Fruit fly (Drosophila melanogaster) whole organism: ENCODE results near the gene Polr1C.

Experiments used
- CG8478 ChIP-seq: fragments of >200 bp; optimal IDR thresholded peaks from 2 replicates; lab custom pipeline; 2018; ENCODE audit warnings: inconsistent platforms
- Dll ChIP-seq: fragments of >200 bp; optimal IDR thresholded peaks from 2 replicates; lab custom pipeline; 2017
- EcR ChIP-seq, 2 experiments: fragments of >200 bp; optimal IDR thresholded peaks; 2 replicates each; lab custom pipeline; 2017; ENCODE audit warnings: missing biosample characterization in 2 of 2, missing genetic modification characterization in 2 of 2, missing genetic modification reagents in 2 of 2
- pan ChIP-seq: fragments of >200 bp; optimal IDR thresholded peaks from 2 replicates; lab custom pipeline; 2017
- psq ChIP-seq: fragments of >200 bp; optimal IDR thresholded peaks from 2 replicates; lab custom pipeline; 2017
- usp ChIP-seq: fragments of >200 bp; optimal IDR thresholded peaks from 2 replicates; lab custom pipeline; 2017; ENCODE audit warnings: missing biosample characterization, missing genetic modification characterization, mixed read lengths

The Polr1C gene

DNA sequence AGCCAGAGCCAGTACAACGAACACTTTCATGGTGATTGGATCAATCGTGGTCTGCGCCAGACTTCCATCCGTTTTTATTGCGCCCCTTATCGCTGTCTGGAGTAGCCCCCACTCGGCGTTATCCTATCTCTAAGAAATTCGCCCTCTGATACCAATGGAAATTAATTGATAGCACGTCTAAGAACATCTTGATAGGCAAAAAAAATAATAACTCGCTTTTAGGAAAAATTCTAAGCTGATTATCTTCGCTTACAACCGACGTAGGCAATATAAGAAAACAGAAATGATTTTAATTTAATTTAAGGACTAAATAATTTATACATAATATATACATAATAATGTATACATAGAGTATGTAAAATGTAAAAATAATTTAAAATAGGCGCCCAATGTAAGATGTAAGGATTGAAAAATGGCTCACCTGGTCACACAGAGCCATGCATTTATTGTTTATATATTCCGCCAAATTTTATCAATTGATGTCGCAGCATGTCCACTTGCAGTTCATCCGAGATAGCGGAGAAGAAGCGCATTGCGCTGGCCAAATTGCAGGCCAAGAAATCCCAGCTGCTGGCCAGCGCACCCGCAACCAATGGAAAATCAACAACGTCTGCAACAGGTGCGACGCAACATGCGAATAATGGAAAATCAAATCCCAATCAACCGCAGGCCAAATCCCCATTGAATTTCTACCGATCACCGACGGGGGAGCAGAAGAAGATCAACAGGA lies 13.5 kb upstream of the Polr1C start, which contains the start of the genes Jon25Bi and Marcal1:
Jon25Bi (minus strand) TSS at position 51 of the 730 bp plus-strand sequence.
Marcal1 (plus strand) TSS at position 416 of the 730 bp plus-strand sequence.
- no peak for TF ChIP-seq EcR (GFP tag; optimal IDR thresholded peaks at IDR 0.05; lab: Kevin White, UChicago)
- TF ChIP-seq usp (GFP tag; lab: Kevin White, UChicago): no peak
- TF ChIP-seq psq (lab: Kevin White, UChicago): no peak
- TF ChIP-seq Dll (lab: Kevin White, UChicago): no peak
- no peak for TF ChIP-seq pan
- no peak for TF ChIP-seq CG8478 (lab: Kevin White, UChicago)

- no peak for TF ChIP-seq CG8478 (lab: Kevin White, UChicago)
- no peak for TF ChIP-seq EcR (GFP tag; optimal IDR thresholded peaks at IDR 0.05; lab: Kevin White, UChicago)
- no peak for TF ChIP-seq pan
- no peak for TF ChIP-seq usp (GFP tag; lab: Kevin White, UChicago)
- no peak for TF ChIP-seq Dll (lab: Kevin White, UChicago)
- TF ChIP-seq psq (lab: Kevin White, UChicago): no peak
These were observed 10.7 kb upstream of the Polr1C start, which contains the start of gene CG34124 for dm6 chr2L:4958111-4958510. TSS of gene CG34124 (plus strand) at chr2L:4958411.

dm6 chr2L:4965420-4965819 lies 3.4 kb upstream of the Polr1C start, which contains the start of gene CG34125:
TSS of gene CG34125 (plus strand) at chr2L:4965673.
- TF ChIP-seq EcR (GFP tag; optimal IDR thresholded peaks at IDR 0.05; lab: Kevin White, UChicago): no peak
- TF ChIP-seq Dll (lab: Kevin White, UChicago): no peak
- no peak for TF ChIP-seq CG8478 (lab: Kevin White, UChicago)
- TF ChIP-seq pan: no peak
- no peak for TF ChIP-seq usp (GFP tag; lab: Kevin White, UChicago)
- no peak for TF ChIP-seq psq (lab: Kevin White, UChicago)

DNA sequence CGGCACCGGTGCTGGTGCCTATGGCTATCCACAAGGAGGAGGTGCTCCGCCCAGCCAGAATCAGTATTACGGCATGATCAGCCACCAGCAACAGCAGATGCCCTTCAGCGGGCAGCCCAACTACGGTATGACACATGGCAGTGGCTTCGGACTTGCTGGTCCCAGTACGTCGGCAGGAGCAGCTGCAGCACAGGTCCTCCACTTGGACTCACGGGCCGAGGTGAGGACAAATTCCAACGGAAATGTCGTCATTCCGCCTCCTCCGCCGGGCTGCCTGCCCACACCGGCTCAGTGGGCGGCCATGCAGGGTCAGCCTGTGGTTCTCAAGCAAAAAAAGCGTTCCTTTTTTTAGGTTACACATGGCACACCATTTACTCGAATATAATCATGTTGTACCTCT lies 2.9 kb upstream of the Polr1C start:
- TF ChIP-seq pan: no peak
- no peak for TF ChIP-seq psq (lab: Kevin White, UChicago)
- no peak for TF ChIP-seq usp (GFP tag; lab: Kevin White, UChicago)
- no peak for TF ChIP-seq Dll (lab: Kevin White, UChicago)
- TF ChIP-seq CG8478 (lab: Kevin White, UChicago): no peak
- TF ChIP-seq EcR (GFP tag; optimal IDR thresholded peaks at IDR 0.05; lab: Kevin White, UChicago): no peak

DNA sequence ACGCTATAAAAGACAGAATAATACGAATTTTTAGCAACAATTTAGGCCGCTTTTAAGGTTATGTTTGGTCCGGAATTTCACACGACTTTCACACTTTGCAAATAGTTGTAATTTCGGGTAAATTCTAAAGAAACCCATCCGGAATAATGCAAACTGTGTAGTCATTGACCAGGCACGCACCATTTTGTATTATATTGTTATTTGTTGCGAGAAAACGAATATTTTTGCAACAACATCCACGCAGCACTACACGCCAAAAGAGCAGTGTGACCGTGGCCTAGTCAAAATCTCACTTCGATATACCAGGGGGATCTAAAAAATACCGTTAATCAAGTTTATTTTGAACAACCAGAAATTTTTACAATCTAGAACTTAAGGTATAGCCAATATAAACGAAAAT lies 1.3 kb upstream of the Polr1C start, which contains the start of gene eIF3i:
eIF3i (minus strand) TSS at position 265 of the 400 bp plus-strand sequence.
- TF ChIP-seq psq (lab: Kevin White, UChicago): no peak
- TF ChIP-seq CG8478 (lab: Kevin White, UChicago): no peak
- no peak for TF ChIP-seq Dll (lab: Kevin White, UChicago)
- TF ChIP-seq pan: no peak
- TF ChIP-seq EcR (GFP tag; optimal IDR thresholded peaks at IDR 0.05; lab: Kevin White, UChicago): no peak

DNA sequence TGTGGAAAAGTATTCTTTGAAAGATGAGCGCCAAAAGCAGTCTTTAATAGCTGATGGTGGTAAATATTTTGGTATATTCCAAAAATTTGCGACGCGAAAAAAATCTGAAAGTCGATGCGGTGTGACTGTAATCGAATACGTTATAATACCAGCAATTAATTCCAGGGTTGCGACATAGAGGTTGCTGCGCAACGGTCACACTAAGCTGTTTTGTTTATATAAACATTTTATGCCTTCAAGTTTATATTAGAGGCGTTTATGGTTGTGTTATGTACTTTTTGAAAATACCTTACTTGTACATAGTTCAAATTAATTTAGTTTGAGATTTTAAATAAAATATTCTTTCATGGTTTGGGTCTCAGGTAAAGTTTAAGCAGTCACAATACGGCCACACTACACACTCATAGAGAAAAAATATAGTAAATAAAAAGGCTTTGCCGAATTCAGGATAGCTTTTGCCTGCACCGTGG lies 2.6 kb downstream of the Polr1C start, which contains the start of gene CG14043:
CG14043 (plus strand) TSS at position 374 of the 470 bp plus-strand sequence.
- TF ChIP-seq pan (no peak), usp (GFP tag; lab: Kevin White, UChicago) (no peak), CG8478 (lab: Kevin White, UChicago) (no peak), Dll (lab: Kevin White, UChicago) (no peak), EcR (GFP tag; optimal IDR thresholded peaks at IDR 0.05; lab: Kevin White, UChicago) (no peak), psq (lab: Kevin White, UChicago) (no peak)

DNA sequence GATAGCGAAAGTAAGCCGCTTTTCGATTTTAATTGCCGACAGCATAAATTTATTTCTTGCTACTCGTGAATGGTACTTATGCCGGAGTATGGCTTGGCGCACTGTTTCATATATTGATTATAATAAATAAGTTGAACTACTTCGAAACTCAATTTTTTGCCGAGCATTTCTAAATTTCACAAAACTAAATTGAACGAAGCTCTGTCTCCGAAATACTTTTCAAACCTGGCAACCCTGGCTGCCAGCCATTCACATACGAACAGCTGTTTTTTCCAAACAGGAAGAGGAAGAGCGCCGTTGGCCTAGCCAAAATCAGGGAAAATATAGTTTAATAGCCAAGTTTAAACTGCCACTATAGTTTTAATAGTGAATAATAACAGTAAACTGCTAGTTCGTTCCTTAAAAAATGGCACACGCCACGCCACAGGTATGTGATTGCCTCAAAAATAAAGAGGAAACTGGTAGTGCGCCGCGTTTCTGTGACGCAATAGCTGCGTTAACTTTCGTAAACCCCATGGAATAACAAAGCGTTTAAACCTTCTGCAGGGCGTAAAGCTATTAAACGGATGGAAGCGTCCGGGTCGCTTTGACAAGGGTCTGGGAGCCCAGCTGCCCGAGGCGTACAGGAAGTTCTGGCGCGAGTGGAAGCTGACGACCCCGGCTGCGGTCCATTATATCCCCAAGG lies 5.1 kb downstream of the Polr1C start, which contains the start of gene mRpL28:
mRpL28 (plus strand) TSS at position 246 of the 685 bp plus-strand sequence.
- TF ChIP-seq pan (no peak), Dll (lab: Kevin White, UChicago) (no peak), CG8478 (lab: Kevin White, UChicago) (no peak), usp (GFP tag; lab: Kevin White, UChicago) (no peak), psq (lab: Kevin White, UChicago) (no peak), EcR (GFP tag; optimal IDR thresholded peaks at IDR 0.05; lab: Kevin White, UChicago) (no peak)

DNA sequence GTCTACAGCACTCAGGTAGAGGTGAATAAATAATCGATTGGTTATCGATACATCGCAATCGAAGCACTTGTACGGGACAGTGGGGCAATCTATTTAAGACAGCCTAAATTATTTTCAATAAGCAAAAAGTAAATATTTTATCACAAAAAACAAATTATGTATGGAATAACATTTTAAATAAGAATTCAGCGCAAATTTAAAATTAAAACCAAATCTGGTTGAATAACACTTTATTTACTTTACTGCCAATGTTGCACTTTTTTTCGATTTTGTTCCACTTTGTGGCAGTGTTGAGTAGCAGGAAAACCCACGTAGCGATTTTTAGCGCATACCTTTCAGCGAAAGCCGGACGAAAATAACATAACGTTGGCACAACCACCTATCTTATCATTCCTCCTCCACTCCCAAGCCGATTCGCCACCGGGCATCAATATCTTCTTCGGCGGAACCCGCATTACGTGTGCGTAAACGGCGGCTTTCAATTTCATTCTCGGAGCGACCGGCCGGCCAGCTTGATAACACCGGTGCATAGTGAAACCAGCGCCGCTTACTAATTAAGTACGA lies 8.3 kb downstream of the Polr1C start, which contains the start of the genes Gmd and CG3792:
Gmd (minus strand) TSS at position 36 of the 564 bp plus-strand sequence.
CG3792 (plus strand) TSS at position 325 of the 564 bp plus-strand sequence.
- TF ChIP-seq CG8478 (lab: Kevin White, UChicago): no peak
- TF ChIP-seq usp (GFP tag; lab: Kevin White, UChicago): no peak
- no peak for TF ChIP-seq pan
- TF ChIP-seq EcR (GFP tag; optimal IDR thresholded peaks at IDR 0.05; lab: Kevin White, UChicago): no peak
- TF ChIP-seq Dll (lab: Kevin White, UChicago): no peak
- no peak for TF ChIP-seq psq (lab: Kevin White, UChicago)

- no peak for TF ChIP-seq Dll (lab: Kevin White, UChicago)
- no peak for TF ChIP-seq EcR (GFP tag; optimal IDR thresholded peaks at IDR 0.05; lab: Kevin White, UChicago)
These were observed 10.3 kb downstream of the Polr1C start, which contains the start of gene CG8891 for dm6 chr2L:4979138-4979537. TSS of gene CG8891 (minus strand) at chr2L:4979379.

- TF ChIP-seq pan: no peak
- TF ChIP-seq usp (GFP tag; lab: Kevin White, UChicago): no peak
- no peak for TF ChIP-seq EcR (GFP tag; optimal IDR thresholded peaks at IDR 0.05; lab: Kevin White, UChicago)
- no peak for TF ChIP-seq Dll (lab: Kevin White, UChicago)
- TF ChIP-seq psq (lab: Kevin White, UChicago): no peak
- no peak for TF ChIP-seq CG8478 (lab: Kevin White, UChicago)
These were observed 12.6 kb downstream of the Polr1C start, which contains the start of the genes CG8892 and CG34126 for dm6 chr2L:4981278-4981966. TSS of gene CG8892 (minus strand) at chr2L:4981592. TSS of gene CG34126 (plus strand) at chr2L:4981614.
